Worm (Caenorhabditis elegans): Measurements from ENCODE around the gene lat-1.

The lat-1 gene

DNA sequence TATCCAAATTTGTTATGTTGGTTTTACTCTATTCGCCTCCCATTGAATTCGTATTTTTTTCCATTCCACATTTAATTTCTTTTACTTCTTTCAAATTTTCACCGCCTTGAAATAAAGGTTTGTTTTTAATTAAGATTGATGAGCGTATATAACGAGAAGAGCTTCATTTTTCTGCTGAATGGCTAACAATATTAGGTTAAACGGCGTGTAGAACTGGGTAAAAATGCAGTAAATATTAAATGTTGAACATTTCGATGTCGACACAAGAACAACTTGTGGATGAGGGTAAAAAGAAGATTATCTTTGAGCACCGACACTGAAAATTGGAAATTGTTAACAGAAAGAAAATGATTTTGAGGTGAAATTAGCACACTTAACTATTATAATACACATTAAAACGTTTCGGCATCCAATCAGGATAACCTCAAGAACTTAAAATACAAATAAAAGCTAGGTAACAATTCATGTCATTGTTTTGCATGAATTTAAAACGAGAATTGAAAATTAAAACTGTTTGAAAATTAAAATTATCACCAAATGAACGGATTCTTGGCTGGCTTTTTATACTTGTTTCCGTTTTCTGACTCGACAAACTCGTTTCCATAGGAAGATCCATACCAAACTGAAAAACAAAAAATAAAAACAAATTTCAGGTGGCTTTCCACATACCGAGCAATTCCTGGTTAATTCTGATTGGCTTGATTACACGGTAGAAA, 42.4 kb downstream of the lat-1 start (continued):
- TF ChIP-seq ceh-79 (tag; optimal IDR thresholded peaks at IDR 0.05) (no peak), K11D2.4 (GFP tag; IDR thresholded peaks at IDR 0.05) (no peak), athp-1 (tag; optimal IDR thresholded peaks at IDR 0.05) (peak; percentile 69), rcor-1 (GFP tag; IDR thresholded peaks at IDR 0.05) (no peak), F49E8.2 (tag; optimal IDR thresholded peaks at IDR 0.05; ENCODE audit: insufficient read depth) (peak; percentile 54), mxl-1 (tag; optimal IDR thresholded peaks at IDR 0.05) (no peak), ztf-3 (GFP tag; optimal IDR thresholded peaks at IDR 0.05) (no peak), ceh-91 (GFP tag; IDR thresholded peaks at IDR 0.05) (no peak), lir-1 (GFP tag; conservative IDR thresholded peaks at IDR 0.05) (no peak), repo-1 (tag; optimal IDR thresholded peaks at IDR 0.05) (peak; percentile 9), K12H6.12 (tag; optimal IDR thresholded peaks at IDR 0.05) (no peak), xnd-1 (tag; optimal IDR thresholded peaks at IDR 0.05) (peak; percentile 24), lin-35 (GFP tag; optimal IDR thresholded peaks at IDR 0.05) (no peak), zfh-2 (GFP tag; conservative IDR thresholded peaks at IDR 0.05) (no peak), hmg-20 (GFP tag; IDR thresholded peaks at IDR 0.05) (no peak), ceh-58 (GFP tag; IDR thresholded peaks at IDR 0.05) (no peak), attf-6 (GFP tag; IDR thresholded peaks at IDR 0.05) (0 out of 2 replicates have a peak, but pooled peaks have one; percentile 17), F10E7.11 (tag; optimal IDR thresholded peaks at IDR 0.05) (peak; percentile 6), sdz-38 (tag; optimal IDR thresholded peaks at IDR 0.05) (no peak), Y56A3A.18 (GFP tag; IDR thresholded peaks at IDR 0.05) (peak; percentile 68; the same call in 1 of the 2 replicates), B0261.1 (tag; optimal IDR thresholded peaks at IDR 0.05) (no peak), attf-3 (GFP tag; conservative IDR thresholded peaks at IDR 0.05) (no peak), ztf-18 (tag; optimal IDR thresholded peaks at IDR 0.05) (no peak), sea-2 (GFP tag; IDR thresholded peaks at IDR 0.05) (no peak), madf-6 (GFP tag; IDR thresholded peaks at IDR 0.05) (peak; percentile 62), hrde-1 (tag; optimal IDR thresholded peaks at IDR 0.05; ENCODE audit: borderline replicate concordance) (peak; percentile 84), nfyb-1 (GFP tag; IDR thresholded peaks at IDR 0.05) (peak; percentile 62; the same call in 1 of the 2 replicates), Y67H2A.10 (GFP tag; conservative IDR thresholded peaks at IDR 0.05) (no peak), him-1 (tag; optimal IDR thresholded peaks at IDR 0.05) (peak; percentile 44), T07F8.4 (tag; optimal IDR thresholded peaks at IDR 0.05) (no peak), madf-8 (GFP tag; conservative IDR thresholded peaks at IDR 0.05) (no peak), hsf-1 (GFP tag; IDR thresholded peaks at IDR 0.05) (no peak), rec-8 (tag; optimal IDR thresholded peaks at IDR 0.05) (peak in 1 of 2 experiments; percentile 3), bed-2 (GFP tag; IDR thresholded peaks at IDR 0.05) (no peak), T26A5.8 (tag; optimal IDR thresholded peaks at IDR 0.05) (no peak), nhr-27 (tag; optimal IDR thresholded peaks at IDR 0.05) (no peak)

DNA sequence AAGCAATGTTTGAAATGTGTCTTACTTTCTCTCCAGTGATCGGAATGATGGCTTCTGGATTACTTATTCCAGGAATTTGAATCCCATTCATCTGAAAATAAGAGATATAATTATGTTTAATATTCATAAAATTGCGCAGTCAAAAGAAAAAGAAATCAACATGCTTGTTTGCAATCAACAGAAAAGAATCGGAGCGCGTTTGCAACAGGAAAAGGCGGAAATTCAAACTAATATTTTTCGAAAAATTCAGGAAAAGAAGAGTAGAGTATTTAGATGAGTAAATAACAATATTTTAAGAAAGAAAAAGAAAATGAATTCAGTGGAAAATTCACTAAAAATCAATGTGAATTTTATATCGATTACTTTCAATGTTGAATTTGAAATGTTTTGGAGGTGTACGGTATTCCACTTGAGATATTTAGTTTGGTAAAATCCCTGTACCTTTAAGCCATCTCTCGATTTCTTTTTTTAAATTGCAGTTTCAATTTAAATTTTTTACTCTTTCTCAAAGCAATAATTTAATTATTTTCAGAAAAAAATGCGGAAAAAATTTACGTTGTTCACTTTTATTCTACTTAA, 43.8 kb downstream of the lat-1 start, which contains the start of the genes set-17 and T21B10.4:
Gene set-17, minus strand, starts transcription at position 127 of the 579 bp plus-strand sequence.
Gene T21B10.4, plus strand, starts transcription at position 533 of the 579 bp plus-strand sequence.
- TF ChIP-seq madf-6 (GFP tag; IDR thresholded peaks at IDR 0.05) (peak; percentile 54), madf-8 (GFP tag; conservative IDR thresholded peaks at IDR 0.05) (0 out of 2 replicates have a peak, but pooled peaks have one; percentile 24), him-1 (tag; optimal IDR thresholded peaks at IDR 0.05) (peak; percentile 53), efl-1 (GFP tag; optimal IDR thresholded peaks at IDR 0.05) (peak; percentile 25), mcd-1 (GFP tag; IDR thresholded peaks at IDR 0.05) (peak; percentile 19; the same call in 1 of the 2 replicates), lsl-1 (GFP tag; optimal IDR thresholded peaks at IDR 0.05) (peak; percentile 84), lin-54 (GFP tag; optimal IDR thresholded peaks at IDR 0.05) (peak; percentile 80), xnd-1 (tag; optimal IDR thresholded peaks at IDR 0.05) (peak; percentile 19), F33H1.4 (GFP tag; IDR thresholded peaks at IDR 0.05) (peak; percentile 81), unc-62 (GFP tag; optimal IDR thresholded peaks at IDR 0.05) (no peak), ceh-79 (tag; optimal IDR thresholded peaks at IDR 0.05) (no peak), hlh-12 (tag; optimal IDR thresholded peaks at IDR 0.05) (no peak)

Data from whole organism, young adult.